Worm (Caenorhabditis elegans): ENCODE data around the gene Y43D4A.5.

The Y43D4A.5 gene

ce11 chrIV:16775029-16775428, 526 bp upstream of the Y43D4A.5 start:
- TF ChIP-seq elt-2 (tag; optimal IDR thresholded peaks at IDR 0.05), result peak; percentile 54
- peak; percentile 14 for TF ChIP-seq nhr-90 (tag; optimal IDR thresholded peaks at IDR 0.05; ENCODE audit: poor library complexity)
- peak in 1 of 2 experiments; percentile 31 for TF ChIP-seq lin-35 (GFP tag; optimal IDR thresholded peaks at IDR 0.05)
- TF ChIP-seq dpl-1 (GFP tag; optimal IDR thresholded peaks at IDR 0.05), result no peak

- no peak for TF ChIP-seq blmp-1 (tag; optimal IDR thresholded peaks at IDR 0.05)
- no peak for TF ChIP-seq Y116A8C.19 (tag; optimal IDR thresholded peaks at IDR 0.05; ENCODE audit: borderline replicate concordance)
- TF ChIP-seq nhr-237 (tag; optimal IDR thresholded peaks at IDR 0.05), result no peak
- no peak for TF ChIP-seq efl-3 (GFP tag; optimal IDR thresholded peaks at IDR 0.05)
- TF ChIP-seq lin-35 (GFP tag; optimal IDR thresholded peaks at IDR 0.05), result peak in 1 of 2 experiments; percentile 42
- peak in 1 of 3 experiments; percentile 8 for TF ChIP-seq dpl-1 (GFP tag; optimal IDR thresholded peaks at IDR 0.05)
- TF ChIP-seq egl-27 (tag; optimal IDR thresholded peaks at IDR 0.05), result no peak
- TF ChIP-seq elt-2 (tag; optimal IDR thresholded peaks at IDR 0.05), result no peak
- no peak for TF ChIP-seq isw-1 (GFP tag; IDR thresholded peaks at IDR 0.05)
- TF ChIP-seq sup-37 (GFP tag; optimal IDR thresholded peaks at IDR 0.05), result no peak
- TF ChIP-seq nhr-76 (tag; optimal IDR thresholded peaks at IDR 0.05), result no peak
- TF ChIP-seq nhr-90 (tag; optimal IDR thresholded peaks at IDR 0.05; ENCODE audit: poor library complexity), result peak; percentile 43
- TF ChIP-seq mab-9 (GFP tag; IDR thresholded peaks at IDR 0.05), result no peak
- TF ChIP-seq nhr-11 (tag; optimal IDR thresholded peaks at IDR 0.05), result no peak
- TF ChIP-seq grh-1 (GFP tag; IDR thresholded peaks at IDR 0.05), result no peak
- peak; percentile 26 for TF ChIP-seq C16A3.4 (tag; optimal IDR thresholded peaks at IDR 0.05)
- no peak for TF ChIP-seq hlh-4 (tag; optimal IDR thresholded peaks at IDR 0.05)
- no peak for TF ChIP-seq C04F5.9 (tag; optimal IDR thresholded peaks at IDR 0.05)
- no peak for TF ChIP-seq lin-14 (GFP tag; optimal IDR thresholded peaks at IDR 0.05)
- TF ChIP-seq vab-15 (tag; optimal IDR thresholded peaks at IDR 0.05), result no peak
- no peak for TF ChIP-seq skn-1 (tag; optimal IDR thresholded peaks at IDR 0.05)
- no peak for TF ChIP-seq mep-1 (tag; optimal IDR thresholded peaks at IDR 0.05)
- TF ChIP-seq unc-62 (GFP tag; optimal IDR thresholded peaks at IDR 0.05), result no peak
- no peak for TF ChIP-seq hlh-17 (GFP tag; optimal IDR thresholded peaks at IDR 0.05; ENCODE audit: borderline replicate concordance)
- TF ChIP-seq lin-39 (tag; optimal IDR thresholded peaks at IDR 0.05), result no peak
- TF ChIP-seq zag-1 (tag; optimal IDR thresholded peaks at IDR 0.05), result no peak
- no peak for TF ChIP-seq unc-30 (tag; optimal IDR thresholded peaks at IDR 0.05)
- peak in 1 of 2 experiments; percentile 19 for TF ChIP-seq efl-1 (optimal IDR thresholded peaks at IDR 0.05)
- no peak for TF ChIP-seq efl-1 (GFP tag; optimal IDR thresholded peaks at IDR 0.05 in 1 of 2)
- TF ChIP-seq lin-13 (GFP tag; optimal IDR thresholded peaks at IDR 0.05), result no peak
- no peak for TF ChIP-seq hpl-2 (GFP tag; optimal IDR thresholded peaks at IDR 0.05)
- no peak for TF ChIP-seq aly-2 (tag; optimal IDR thresholded peaks at IDR 0.05)
- TF ChIP-seq ceh-8 (GFP tag; optimal IDR thresholded peaks at IDR 0.05), result no peak
- no peak for TF ChIP-seq irx-1 (tag; optimal IDR thresholded peaks at IDR 0.05)
- TF ChIP-seq nhr-71 (tag; optimal IDR thresholded peaks at IDR 0.05), result no peak
- TF ChIP-seq nhr-85 (tag), result peak; percentile 51
- no peak for TF ChIP-seq nhr-84 (tag; optimal IDR thresholded peaks at IDR 0.05)
- TF ChIP-seq swsn-7 (tag; optimal IDR thresholded peaks at IDR 0.05), result peak; percentile 15
- no peak for TF ChIP-seq zip-4 (GFP tag; optimal IDR thresholded peaks at IDR 0.05)
- no peak for TF ChIP-seq pax-3 (tag; optimal IDR thresholded peaks at IDR 0.05)
- TF ChIP-seq mdl-1 (tag; optimal IDR thresholded peaks at IDR 0.05), result no peak
- TF ChIP-seq aha-1 (tag; optimal IDR thresholded peaks at IDR 0.05), result no peak
- no peak for TF ChIP-seq C34B4.2 (tag; optimal IDR thresholded peaks at IDR 0.05)
- TF ChIP-seq nhr-19 (GFP tag; conservative IDR thresholded peaks at IDR 0.05), result peak; percentile 27; the same call in 1 of the 2 replicates
- TF ChIP-seq F16B12.6 (tag; optimal IDR thresholded peaks at IDR 0.05), result no peak
- no peak for TF ChIP-seq fkh-8 (tag; optimal IDR thresholded peaks at IDR 0.05)
- no peak for TF ChIP-seq jun-1 (tag; optimal IDR thresholded peaks at IDR 0.05)
- no peak for TF ChIP-seq pqm-1 (tag; optimal IDR thresholded peaks at IDR 0.05)
- no peak for TF ChIP-seq fos-1 (tag; optimal IDR thresholded peaks at IDR 0.05)
- no peak for TF ChIP-seq ceh-63 (GFP tag; optimal IDR thresholded peaks at IDR 0.05)
- no peak for TF ChIP-seq egl-13 (tag; optimal IDR thresholded peaks at IDR 0.05)
Observed at ce11 chrIV:16775925-16776324, 370 bp downstream of the Y43D4A.5 start.
